Worm (Caenorhabditis elegans) whole organism, L2 larva: ENCODE results near the gene srz-62.

Source experiments
- ZK546.5 ChIP-seq: sonication (generic microtip); optimal IDR thresholded peaks from 2 replicates; lab custom pipeline; 2017; ENCODE audit warnings: missing biosample characterization, missing genetic modification characterization
- ceh-16 ChIP-seq: fragments of 150-350 bp; optimal IDR thresholded peaks from 2 replicates; lab custom pipeline; 2014; ENCODE audit warnings: missing biosample characterization, missing genetic modification characterization
- nhr-77 ChIP-seq: fragments of 150-350 bp; optimal IDR thresholded peaks from 2 replicates; lab custom pipeline; 2014; ENCODE audit warnings: missing biosample characterization, missing genetic modification characterization
- ztf-11 ChIP-seq: sonication (generic microtip); optimal IDR thresholded peaks from 2 replicates; lab custom pipeline; 2017; ENCODE audit warnings: missing biosample characterization, missing genetic modification characterization

DNA sequence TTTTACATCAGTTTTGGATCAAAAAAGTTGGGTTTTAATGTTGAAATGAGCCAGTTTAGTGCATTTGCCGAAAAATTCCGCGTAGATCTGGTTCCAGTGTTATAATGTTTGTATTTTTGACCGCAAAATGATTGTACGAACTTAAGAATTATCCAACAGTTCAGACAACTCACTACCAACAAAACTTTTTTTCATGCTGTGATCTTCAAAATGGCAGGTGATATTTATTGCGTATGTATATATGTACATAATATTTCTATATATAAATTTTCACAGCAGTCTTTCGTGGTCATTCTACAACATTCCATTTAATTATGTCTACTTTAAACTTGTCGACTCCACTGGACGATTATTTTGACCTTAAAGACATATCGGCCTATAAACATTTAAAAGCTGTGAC lies 15.0 kb downstream of the srz-62 start, which contains the start of gene srz-20:
- TF ChIP-seq nhr-77 (tag; lab: Kevin White, UChicago) (no peak), ceh-16 (tag; lab: Kevin White, UChicago) (no peak), ztf-11 (no peak), ZK546.5 (tag; lab: Kevin White, UChicago) (no peak)
